Worm (Caenorhabditis elegans): Measurements from ENCODE around the gene srz-72.

The srz-72 gene

ce11 chrIV:16324589-16324988 lies 25.6 kb downstream of the srz-72 start, which contains the start of gene srz-105:
TSS of gene srz-105 (plus strand) at chrIV:16324889.
- no peak for TF ChIP-seq hlh-11 (tag; optimal IDR thresholded peaks at IDR 0.05)
- TF ChIP-seq mxl-3 (GFP tag; optimal IDR thresholded peaks at IDR 0.05) = no peak
- no peak for TF ChIP-seq lin-1 (GFP tag; IDR thresholded peaks at IDR 0.05)
- TF ChIP-seq egl-43 (GFP tag; IDR thresholded peaks at IDR 0.05) = no peak
- no peak for TF ChIP-seq unc-130 (GFP tag; optimal IDR thresholded peaks at IDR 0.05)
- TF ChIP-seq snpc-4 (tag; optimal IDR thresholded peaks at IDR 0.05) = no peak

ce11 chrIV:16328519-16328918 lies 29.6 kb downstream of the srz-72 start, which contains the start of gene K03D3.2:
TSS of gene K03D3.2 (minus strand) at chrIV:16328619.
- TF ChIP-seq nhr-42 (GFP tag; IDR thresholded peaks at IDR 0.05) (no peak), snpc-4 (tag; optimal IDR thresholded peaks at IDR 0.05) (no peak), F44E2.7 (GFP tag; IDR thresholded peaks at IDR 0.05) (no peak)

ce11 chrIV:16329159-16329558 lies 30.2 kb downstream of the srz-72 start, which contains the start of gene srz-74:
TSS of gene srz-74 (plus strand) at chrIV:16329459.
- TF ChIP-seq nhr-76 (tag; optimal IDR thresholded peaks at IDR 0.05) (no peak), unc-62 (GFP tag; optimal IDR thresholded peaks at IDR 0.05 in 1 of 2) (peak in 1 of 2 experiments; percentile 16), unc-62 (tag; optimal IDR thresholded peaks at IDR 0.05) (no peak)

- TF ChIP-seq set-16 (GFP tag; IDR thresholded peaks at IDR 0.05) (peak; percentile 84), sdz-12 (GFP tag; optimal IDR thresholded peaks at IDR 0.05) (no peak), aha-1 (tag) (peak; percentile 89)
These were observed 31.6 kb downstream of the srz-72 start for ce11 chrIV:16330508-16330907.

ce11 chrIV:16332585-16332984 lies 33.6 kb downstream of the srz-72 start, which contains the start of gene srz-71:
TSS of gene srz-71 (plus strand) at chrIV:16332885.
- no peak for TF ChIP-seq F10B5.3 (tag; optimal IDR thresholded peaks at IDR 0.05)
- TF ChIP-seq ceh-62 (tag; optimal IDR thresholded peaks at IDR 0.05) = no peak
- no peak for TF ChIP-seq ztf-11 (tag; optimal IDR thresholded peaks at IDR 0.05)
- no peak for TF ChIP-seq set-16 (GFP tag; IDR thresholded peaks at IDR 0.05)
- no peak for TF ChIP-seq nhr-6 (tag; optimal IDR thresholded peaks at IDR 0.05)
- TF ChIP-seq mep-1 (tag; optimal IDR thresholded peaks at IDR 0.05) = no peak
- TF ChIP-seq mdt-29 (GFP tag; IDR thresholded peaks at IDR 0.05) = no peak
- TF ChIP-seq nhr-237 (tag; optimal IDR thresholded peaks at IDR 0.05) = no peak
- TF ChIP-seq arid-1 (GFP tag; conservative IDR thresholded peaks at IDR 0.05) = no peak
- TF ChIP-seq nhr-102 (tag; optimal IDR thresholded peaks at IDR 0.05) = no peak
- TF ChIP-seq unc-62 (GFP tag; optimal IDR thresholded peaks at IDR 0.05 in 1 of 2) = no peak
- TF ChIP-seq unc-62 (tag; optimal IDR thresholded peaks at IDR 0.05) = no peak
- no peak for TF ChIP-seq Y105C5A.15 (GFP tag; IDR thresholded peaks at IDR 0.05)
- TF ChIP-seq tra-1 (GFP tag; IDR thresholded peaks at IDR 0.05) = no peak
- TF ChIP-seq fkh-10 (GFP tag; optimal IDR thresholded peaks at IDR 0.05) = no peak
- no peak for TF ChIP-seq nhr-77 (tag; optimal IDR thresholded peaks at IDR 0.05)
- TF ChIP-seq unc-130 (GFP tag; optimal IDR thresholded peaks at IDR 0.05) = no peak
- no peak for TF ChIP-seq hlh-30 (tag; optimal IDR thresholded peaks at IDR 0.05; ENCODE audit: insufficient read depth)

DNA sequence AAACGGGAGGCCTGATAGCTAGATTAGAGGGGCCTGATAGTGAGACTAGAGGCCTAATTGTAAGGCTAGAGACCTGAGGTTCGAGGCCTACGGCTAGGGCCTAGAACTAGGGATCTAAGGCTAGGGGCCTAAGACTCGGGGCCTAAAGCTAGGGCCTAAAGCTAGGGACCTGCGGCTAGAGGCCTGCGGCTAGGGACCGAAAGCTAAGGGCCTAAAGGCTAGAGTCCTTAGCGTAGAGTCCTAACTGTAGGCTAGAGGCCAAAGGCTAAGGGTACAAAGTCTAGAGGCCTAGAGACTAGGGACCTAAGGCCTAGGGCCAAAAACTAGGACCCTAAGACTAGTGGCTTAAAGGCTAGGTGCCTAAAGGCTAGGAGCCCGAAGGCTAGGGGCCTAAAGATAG lies 34.2 kb downstream of the srz-72 start:
- TF ChIP-seq mep-1 (tag; optimal IDR thresholded peaks at IDR 0.05) (no peak), tra-1 (GFP tag; IDR thresholded peaks at IDR 0.05) (0 out of 2 replicates have a peak, but pooled peaks have one; percentile 30), zag-1 (tag; optimal IDR thresholded peaks at IDR 0.05) (no peak), madf-9 (GFP tag; conservative IDR thresholded peaks at IDR 0.05) (no peak), Y48G9A.11 (GFP tag; IDR thresholded peaks at IDR 0.05) (no peak), dmd-8 (GFP tag; IDR thresholded peaks at IDR 0.05) (0 out of 2 replicates have a peak, but pooled peaks have one; percentile 58), snpc-4 (tag; optimal IDR thresholded peaks at IDR 0.05) (no peak)
